Fruit fly (Drosophila melanogaster) whole organism, adult: Measurements from ENCODE around the gene CG12320.

ENCODE experiments used
- CG11617 ChIP-seq: fragments of 200-800 bp; sonication (Bioruptor generic); optimal IDR thresholded peaks from 2 replicates; lab custom pipeline; 2017; ENCODE audit warnings: mild to moderate bottlenecking, missing biosample characterization, missing genetic modification reagents, missing genetic modification characterization
- CG12768 ChIP-seq: fragments of 200-800 bp; sonication (Bioruptor generic); optimal IDR thresholded peaks from 2 replicates; lab custom pipeline; 2017; ENCODE audit warnings: missing biosample characterization, missing genetic modification characterization, mild to moderate bottlenecking, moderate library complexity, missing genetic modification reagents
- CG14711 ChIP-seq: fragments of 200-800 bp; sonication (Bioruptor generic); optimal IDR thresholded peaks from 2 replicates; lab custom pipeline; 2018; ENCODE audit warnings: missing biosample characterization, mild to moderate bottlenecking, missing genetic modification characterization, moderate library complexity
- CG1620 ChIP-seq: fragments of 200-800 bp; sonication (Bioruptor generic); optimal IDR thresholded peaks from 2 replicates; lab custom pipeline; 2016; ENCODE audit warnings: missing biosample characterization, missing genetic modification characterization
- CG33017 ChIP-seq: fragments of 200-800 bp; sonication (Bioruptor generic); optimal IDR thresholded peaks from 2 replicates; lab custom pipeline; 2018; ENCODE audit warnings: missing biosample characterization, mild to moderate bottlenecking, missing genetic modification characterization, moderate library complexity
- CG5204 ChIP-seq: fragments of 200-800 bp; sonication (Bioruptor generic); optimal IDR thresholded peaks from 2 replicates; lab custom pipeline; 2016; ENCODE audit warnings: missing biosample characterization, missing genetic modification characterization
- CG7045 ChIP-seq: fragments of 200-800 bp; sonication (Bioruptor generic); optimal IDR thresholded peaks from 2 replicates; lab custom pipeline; 2017; ENCODE audit warnings: missing biosample characterization, mild to moderate bottlenecking, missing genetic modification characterization
- CG7101 ChIP-seq: fragments of 200-800 bp; sonication (Bioruptor generic); optimal IDR thresholded peaks from 2 replicates; lab custom pipeline; 2018; ENCODE audit warnings: missing biosample characterization, mild to moderate bottlenecking, missing genetic modification characterization, moderate library complexity
- Clk ChIP-seq: fragments of 200-800 bp; sonication (Bioruptor generic); optimal IDR thresholded peaks from 2 replicates; lab custom pipeline; 2017; ENCODE audit warnings: missing biosample characterization, missing genetic modification characterization
- Crg-1 ChIP-seq: fragments of 200-800 bp; sonication (Bioruptor generic); optimal IDR thresholded peaks from 2 replicates; lab custom pipeline; 2016; ENCODE audit warnings: missing biosample characterization, missing genetic modification characterization
- Hr96 ChIP-seq: fragments of 200-800 bp; sonication (Bioruptor generic); optimal IDR thresholded peaks from 2 replicates; lab custom pipeline; 2016; ENCODE audit warnings: missing biosample characterization, missing genetic modification characterization
- Mnt ChIP-seq: fragments of 200-800 bp; sonication (Bioruptor generic); optimal IDR thresholded peaks from 2 replicates; lab custom pipeline; 2016; ENCODE audit warnings: missing biosample characterization, mild to moderate bottlenecking, missing genetic modification characterization
- bab1 ChIP-seq: fragments of 200-800 bp; sonication (Bioruptor generic); optimal IDR thresholded peaks from 3 replicates; lab custom pipeline; 2019; ENCODE audit warnings: missing biosample characterization, mild to moderate bottlenecking, missing genetic modification characterization, moderate library complexity
- cic ChIP-seq: fragments of 200-800 bp; sonication (Bioruptor generic); optimal IDR thresholded peaks from 2 replicates; lab custom pipeline; 2017; ENCODE audit warnings: missing biosample characterization, mild to moderate bottlenecking, missing genetic modification characterization, moderate library complexity
- cnc ChIP-seq, 2 experiments: fragments of >200 bp; optimal IDR thresholded peaks; 2 replicates each; lab custom pipeline; 2017
- kay ChIP-seq: fragments of 200-800 bp; sonication (Bioruptor generic); peaks from one replicate; lab custom pipeline; 2016; ENCODE audit warnings: missing biosample characterization, missing genetic modification characterization, borderline replicate concordance
- ovo ChIP-seq: fragments of 200-800 bp; sonication (Bioruptor generic); optimal IDR thresholded peaks from 2 replicates; lab custom pipeline; 2016; ENCODE audit warnings: missing biosample characterization, missing genetic modification characterization
- pad ChIP-seq: fragments of 200-800 bp; sonication (Bioruptor generic); optimal IDR thresholded peaks from 3 replicates; lab custom pipeline; 2017; ENCODE audit warnings: missing biosample characterization, missing genetic modification characterization, mild to moderate bottlenecking, moderate library complexity, missing genetic modification reagents
- tj ChIP-seq: fragments of 200-800 bp; sonication (Bioruptor generic); optimal IDR thresholded peaks from 3 replicates; lab custom pipeline; 2017; ENCODE audit warnings: missing biosample characterization, mild to moderate bottlenecking, missing genetic modification characterization, moderate library complexity
- toe ChIP-seq: fragments of 200-800 bp; sonication (Bioruptor generic); optimal IDR thresholded peaks from 2 replicates; lab custom pipeline; 2016; ENCODE audit warnings: missing biosample characterization, missing genetic modification characterization

The CG12320 gene

dm6 chr3R:18296737-18297136 is 44.2 kb upstream of the CG12320 start:
- TF ChIP-seq toe (GFP tag; lab: Kevin White, UChicago) (no peak), pad (GFP tag; lab: Kevin White, UChicago) (no peak), bab1 (no peak), CG7101 (no peak), CG7045 (no peak), CG14711 (tag; lab: Kevin White, UChicago) (no peak), CG33017 (tag; lab: Kevin White, UChicago) (no peak), tj (GFP tag; lab: Kevin White, UChicago) (peak; percentile 62), CG12768 (GFP tag; lab: Kevin White, UChicago) (peak; percentile 19)

DNA sequence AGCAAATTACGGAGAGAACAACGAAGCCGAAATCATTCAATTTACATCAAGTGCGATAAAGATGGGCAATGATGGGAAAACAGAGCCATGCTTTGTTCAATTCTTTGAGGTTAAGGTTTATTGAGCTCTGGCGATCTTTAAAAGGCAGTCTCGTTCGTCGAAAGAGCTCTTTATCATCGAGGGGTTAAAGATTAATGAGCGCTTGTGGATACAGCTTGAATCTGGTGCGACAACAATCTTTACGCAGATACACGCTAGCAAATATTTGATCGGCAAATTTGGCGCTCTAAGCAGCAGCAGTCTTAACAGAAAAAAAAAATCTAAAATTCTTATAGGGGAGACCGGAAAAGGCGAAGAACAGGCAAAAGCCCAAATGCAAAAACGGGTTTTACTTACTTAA is 43.5 kb upstream of the CG12320 start:
- TF ChIP-seq Crg-1 (GFP tag; lab: Kevin White, UChicago): no peak
- TF ChIP-seq Hr96: no peak
- TF ChIP-seq bab1: no peak
- no peak for TF ChIP-seq CG33017 (tag; lab: Kevin White, UChicago)
- no peak for TF ChIP-seq ovo
- no peak for TF ChIP-seq cnc (optimal IDR thresholded peaks at IDR 0.05; lab: Kevin White, UChicago)
- TF ChIP-seq CG7101: no peak
- TF ChIP-seq pad (GFP tag; lab: Kevin White, UChicago): no peak
- no peak for TF ChIP-seq Clk (GFP tag; lab: Kevin White, UChicago)

- no peak for TF ChIP-seq CG5204 (GFP tag; lab: Kevin White, UChicago)
- peak; percentile 77 for TF ChIP-seq kay (GFP tag; lab: Kevin White, UChicago)
Observed at dm6 chr3R:18295262-18295944, 42.9 kb upstream of the CG12320 start.

dm6 chr3R:18294488-18294887 is 42.0 kb upstream of the CG12320 start:
- TF ChIP-seq CG14711 (tag; lab: Kevin White, UChicago) (no peak), CG11617 (GFP tag; lab: Kevin White, UChicago) (no peak), Hr96 (no peak), Mnt (no peak), CG12768 (GFP tag; lab: Kevin White, UChicago) (no peak), Clk (GFP tag; lab: Kevin White, UChicago) (no peak), cnc (optimal IDR thresholded peaks at IDR 0.05; lab: Kevin White, UChicago) (no peak)

- TF ChIP-seq Crg-1 (GFP tag; lab: Kevin White, UChicago) (no peak), Mnt (peak; percentile 30)
Observed at dm6 chr3R:18292371-18292770, 39.8 kb upstream of the CG12320 start.

DNA sequence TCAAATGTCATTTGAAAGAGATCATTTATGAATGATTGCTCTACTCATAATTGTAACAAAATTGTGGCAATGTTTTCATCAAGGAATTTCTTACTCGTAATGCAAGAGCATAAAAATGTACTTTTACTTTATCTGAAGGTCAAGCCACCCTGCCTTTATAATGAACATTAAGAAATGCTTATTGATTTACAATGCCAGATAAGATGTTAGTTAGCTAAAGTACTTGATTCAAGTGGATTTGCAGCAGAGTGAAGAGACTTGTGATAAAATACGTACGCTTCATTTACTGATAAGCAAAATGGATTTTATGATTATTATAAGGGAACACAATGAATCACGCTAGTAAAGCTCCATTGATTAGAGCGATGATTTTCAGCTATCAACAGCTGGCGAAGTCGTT is 39.3 kb upstream of the CG12320 start:
- no peak for TF ChIP-seq CG33017 (tag; lab: Kevin White, UChicago)
- peak; percentile 48 for TF ChIP-seq cic (GFP tag; lab: Kevin White, UChicago)

DNA sequence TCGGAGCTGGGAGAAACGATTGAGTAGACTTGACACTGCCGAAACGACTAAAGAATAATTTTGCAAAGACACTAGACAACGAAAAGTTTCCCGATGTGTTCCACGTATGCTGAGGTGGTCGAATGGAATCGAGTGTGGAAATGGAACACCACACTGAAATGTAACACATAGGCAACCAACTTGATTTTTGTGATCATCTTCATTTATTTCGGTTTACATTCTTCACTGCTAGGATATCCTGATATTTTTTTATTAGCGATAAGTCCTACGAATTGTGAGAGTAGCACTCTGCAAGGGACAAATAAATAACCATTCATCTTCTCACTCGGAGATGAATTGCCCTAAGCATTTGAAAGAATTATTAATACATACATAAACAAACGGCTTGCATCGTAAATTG is 36.1 kb upstream of the CG12320 start, which contains the start of gene CG7131:
CG7131 (minus strand) TSS at position 101 of the 400 bp plus-strand sequence.
- TF ChIP-seq Crg-1 (GFP tag; lab: Kevin White, UChicago): no peak

DNA sequence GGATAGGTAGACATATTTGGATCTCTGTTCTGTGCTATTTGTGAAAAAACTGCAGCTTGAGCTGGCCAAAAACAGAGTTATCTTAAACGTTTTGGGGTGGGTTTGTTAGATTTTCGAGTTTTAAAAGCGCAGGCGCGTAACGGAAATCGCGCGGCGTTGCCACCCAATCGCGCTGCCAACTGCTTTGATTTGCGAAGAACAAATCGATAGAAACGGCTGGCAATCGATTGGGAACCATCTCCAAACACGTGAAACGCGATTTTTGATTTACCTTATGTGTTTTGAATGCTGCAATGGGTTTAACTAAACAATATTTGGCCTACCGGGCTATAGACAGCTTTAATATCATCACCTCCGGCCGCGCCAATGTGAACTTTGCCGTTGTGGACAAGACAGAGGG is 30.9 kb upstream of the CG12320 start, which contains the start of the genes CG14312 and CG8064:
CG14312 (minus strand) TSS at position 88 of the 400 bp plus-strand sequence.
CG8064 (plus strand) TSS at position 220 of the 400 bp plus-strand sequence.
- TF ChIP-seq bab1 (peak; percentile 11), cic (GFP tag; lab: Kevin White, UChicago) (no peak), CG12768 (GFP tag; lab: Kevin White, UChicago) (no peak), ovo (no peak), Mnt (peak; percentile 97), pad (GFP tag; lab: Kevin White, UChicago) (no peak), CG33017 (tag; lab: Kevin White, UChicago) (no peak)

dm6 chr3R:18280866-18281473 is 28.4 kb upstream of the CG12320 start:
- TF ChIP-seq Hr96: no peak
- TF ChIP-seq toe (GFP tag; lab: Kevin White, UChicago): no peak
- TF ChIP-seq Crg-1 (GFP tag; lab: Kevin White, UChicago): no peak
- no peak for TF ChIP-seq pad (GFP tag; lab: Kevin White, UChicago)
- no peak for TF ChIP-seq CG5204 (GFP tag; lab: Kevin White, UChicago)
- TF ChIP-seq CG7101: no peak
- no peak for TF ChIP-seq CG14711 (tag; lab: Kevin White, UChicago)
- no peak for TF ChIP-seq ovo
- no peak for TF ChIP-seq CG7045
- no peak for TF ChIP-seq CG1620 (GFP tag; lab: Kevin White, UChicago)
- TF ChIP-seq kay (GFP tag; lab: Kevin White, UChicago): no peak
- TF ChIP-seq cic (GFP tag; lab: Kevin White, UChicago): no peak
- no peak for TF ChIP-seq CG33017 (tag; lab: Kevin White, UChicago)
- TF ChIP-seq CG12768 (GFP tag; lab: Kevin White, UChicago): no peak
- TF ChIP-seq tj (GFP tag; lab: Kevin White, UChicago): no peak
- no peak for TF ChIP-seq Mnt
- TF ChIP-seq bab1: no peak
- no peak for TF ChIP-seq Clk (GFP tag; lab: Kevin White, UChicago)
- no peak for TF ChIP-seq cnc (optimal IDR thresholded peaks at IDR 0.05; lab: Kevin White, UChicago)
